Worm (Caenorhabditis elegans): ENCODE data around the gene F07G6.2.
"Not testable (repeated sequence)": the region's sequence is repeated elsewhere in the genome, so short reads cannot be mapped to it uniquely, and the experiment has no call there.

DNA sequence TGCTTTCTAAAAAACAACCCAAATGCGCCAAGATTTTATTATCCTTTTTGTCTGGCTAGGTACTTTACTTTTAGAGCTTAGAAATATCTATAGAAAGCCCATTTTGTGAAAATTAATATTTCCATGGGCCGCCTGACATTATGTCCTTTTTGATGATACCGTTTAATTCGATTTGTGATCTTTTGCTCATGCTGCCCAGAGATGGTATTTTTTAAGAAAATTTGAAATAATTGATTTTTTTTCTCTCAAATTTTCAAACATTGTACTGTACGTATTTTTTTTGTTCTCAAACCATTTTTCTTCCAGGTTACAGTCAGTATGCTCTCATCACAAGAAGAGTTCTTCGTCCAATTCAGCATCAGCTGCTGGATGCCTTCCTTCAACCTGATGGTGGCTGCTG, 15.4 kb downstream of the F07G6.2 start, which contains the start of gene Y75D11A.2:
- TF ChIP-seq ceh-13 (GFP tag; optimal IDR thresholded peaks at IDR 0.05); ama-1 (optimal IDR thresholded peaks at IDR 0.05); tbx-11 (GFP tag; IDR thresholded peaks at IDR 0.05): not testable (repeated sequence)
